Worm (Caenorhabditis elegans) whole organism, midembryonic: Measurements from ENCODE around the gene tax-4.

Experiments
- T22C8.4 ChIP-seq: fragments of 200-800 bp; sonication (Bioruptor generic); IDR thresholded peaks from 2 replicates; pipeline ENCODE4 v1.3.6; 2022; ENCODE audit warnings: missing genetic modification characterization, missing compliant biosample characterization
- ref-1 ChIP-seq: fragments of 200-800 bp; sonication (Bioruptor generic); conservative IDR thresholded peaks from 2 replicates; pipeline ENCODE4 v1.3.6; 2022; ENCODE audit warnings: missing genetic modification reagents, missing genetic modification characterization, missing compliant biosample characterization
- tab-1 ChIP-seq: fragments of 200-800 bp; sonication (Bioruptor generic); IDR thresholded peaks from 2 replicates; pipeline ENCODE4 v1.3.6; 2022; ENCODE audit warnings: missing genetic modification characterization, missing compliant biosample characterization
- ztf-23 ChIP-seq: fragments of 200-800 bp; sonication (Bioruptor generic); IDR thresholded peaks from 2 replicates; pipeline ENCODE4 v1.3.6; 2022; ENCODE audit warnings: missing genetic modification reagents, missing genetic modification characterization, missing compliant biosample characterization

ce11 chrIII:9144744-9145390 is 36.5 kb upstream of the tax-4 start, which contains the start of the genes ZK512.2 and ZK512.4:
- TF ChIP-seq ref-1 (GFP tag; lab: Robert Waterston, UW), result no peak
- no peak for TF ChIP-seq ztf-23 (GFP tag; lab: Robert Waterston, UW)
- no peak for TF ChIP-seq tab-1 (GFP tag; lab: Robert Waterston, UW)
- TF ChIP-seq T22C8.4, result no peak
